Worm (Caenorhabditis elegans) whole organism, midembryonic: Measurements from ENCODE around the gene C24H10.2.

ENCODE experiments used
- T22C8.4 ChIP-seq: fragments of 200-800 bp; sonication (Bioruptor generic); IDR thresholded peaks from 2 replicates; pipeline ENCODE4 v1.3.6; 2022; ENCODE audit warnings: missing genetic modification characterization, missing compliant biosample characterization
- cog-1 ChIP-seq: sonication (generic microtip); optimal IDR thresholded peaks from 2 replicates; lab custom pipeline; 2016; ENCODE audit warnings: missing genetic modification characterization, missing compliant biosample characterization
- flt-1 ChIP-seq: fragments of 200-800 bp; sonication (Bioruptor generic); IDR thresholded peaks from 2 replicates; pipeline ENCODE4 v1.3.6; 2022; ENCODE audit warnings: missing genetic modification characterization, missing compliant biosample characterization
- klf-2 ChIP-seq: fragments of 200-800 bp; sonication (Bioruptor generic); conservative IDR thresholded peaks from 2 replicates; pipeline ENCODE4 v1.3.6; 2022; ENCODE audit warnings: missing genetic modification reagents, missing genetic modification characterization, missing compliant biosample characterization
- med-1 ChIP-seq: sonication (generic microtip); optimal IDR thresholded peaks from 2 replicates; lab custom pipeline; 2017; ENCODE audit warnings: missing genetic modification characterization, mild to moderate bottlenecking, missing compliant biosample characterization, antibody characterized with exemption, missing genetic modification reagents; ENCODE audit not compliant: insufficient read depth
- ref-1 ChIP-seq: fragments of 200-800 bp; sonication (Bioruptor generic); conservative IDR thresholded peaks from 2 replicates; pipeline ENCODE4 v1.3.6; 2022; ENCODE audit warnings: missing genetic modification reagents, missing genetic modification characterization, missing compliant biosample characterization

ce11 chrX:5073895-5074294 is 9.5 kb downstream of the C24H10.2 start:
- TF ChIP-seq flt-1 (GFP tag; lab: Robert Waterston, UW) (no peak), klf-2 (GFP tag; lab: Robert Waterston, UW) (no peak), ref-1 (GFP tag; lab: Robert Waterston, UW) (no peak), cog-1 (tag; lab: Kevin White, UChicago) (no peak), T22C8.4 (GFP tag; lab: Robert Waterston, UW) (no peak), med-1 (no peak)
